Fruit fly (Drosophila melanogaster): ENCODE results near the gene Paip2.

Gene Paip2

DNA sequence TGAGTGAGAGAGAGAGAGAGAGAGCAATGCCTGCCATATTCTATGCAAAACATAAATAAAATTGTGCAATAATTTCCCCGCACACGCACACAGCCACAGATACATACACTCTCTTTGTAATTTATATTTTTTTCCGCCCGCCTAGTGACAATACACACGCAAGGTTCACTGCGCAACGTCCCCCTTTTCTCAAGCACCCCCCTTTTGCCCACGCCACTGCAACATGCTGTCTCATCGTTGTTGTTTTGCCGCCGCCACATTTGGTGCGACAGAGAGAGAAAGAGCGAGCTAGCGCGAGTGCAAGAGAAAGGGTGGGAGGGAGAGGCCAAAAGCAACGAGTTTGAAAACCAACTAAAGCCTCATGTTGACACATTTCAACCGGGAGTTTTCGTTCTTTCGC is 31.8 kb downstream of the Paip2 start (continued):
- TF ChIP-seq Lpt (GFP tag; optimal IDR thresholded peaks at IDR 0.05) (no peak), CG9215 (GFP tag; IDR thresholded peaks at IDR 0.05) (peak; percentile 23; the same call in 1 of the 2 replicates), Fer1 (GFP tag; optimal IDR thresholded peaks at IDR 0.05) (peak; percentile 50), Sry-δ (GFP tag; optimal IDR thresholded peaks at IDR 0.05) (peak; percentile 30), CG8924 (tag; optimal IDR thresholded peaks at IDR 0.05) (peak; percentile 65), Hey (tag; optimal IDR thresholded peaks at IDR 0.05) (peak; percentile 12), pros (GFP tag; optimal IDR thresholded peaks at IDR 0.05) (peak; percentile 29), CG12236 (GFP tag; optimal IDR thresholded peaks at IDR 0.05) (no peak), Dad (GFP tag; optimal IDR thresholded peaks at IDR 0.05) (peak; percentile 31), chn (GFP tag; optimal IDR thresholded peaks at IDR 0.05) (peak; percentile 72), Lhr (GFP tag; optimal IDR thresholded peaks at IDR 0.05) (no peak), peb (GFP tag; IDR thresholded peaks at IDR 0.05) (no peak; the same call in 1 of the 2 replicates), esg (GFP tag; conservative IDR thresholded peaks at IDR 0.05) (peak; percentile 51), prd (optimal IDR thresholded peaks at IDR 0.05) (no peak), prd (GFP tag; IDR thresholded peaks at IDR 0.05) (peak; percentile 72), grau (tag; optimal IDR thresholded peaks at IDR 0.05) (peak; percentile 52), seq (GFP tag; IDR thresholded peaks at IDR 0.05) (no peak), CG3847 (GFP tag; IDR thresholded peaks at IDR 0.05) (peak; percentile 52), otp (GFP tag; IDR thresholded peaks at IDR 0.05) (peak; percentile 66; the same call in 1 of the 3 replicates), Hr39 (optimal IDR thresholded peaks at IDR 0.05) (no peak), slbo (GFP tag; IDR thresholded peaks at IDR 0.05) (peak; percentile 84), CG4617 (GFP tag; optimal IDR thresholded peaks at IDR 0.05; ENCODE audit: borderline replicate concordance) (no peak), Fer2 (tag; optimal IDR thresholded peaks at IDR 0.05) (no peak), crp (GFP tag; optimal IDR thresholded peaks at IDR 0.05) (no peak), CG13775 (GFP tag; optimal IDR thresholded peaks at IDR 0.05) (peak; percentile 41), dan (GFP tag; IDR thresholded peaks at IDR 0.05) (no peak), chinmo (GFP tag; IDR thresholded peaks at IDR 0.05; ENCODE audit: partially characterized antibody) (0 out of 4 replicates have a peak, but pooled peaks have one; percentile 67), CG11398 (GFP tag; optimal IDR thresholded peaks at IDR 0.05) (no peak), CG14050 (GFP tag; IDR thresholded peaks at IDR 0.05) (peak; percentile 55), CG6689 (GFP tag; IDR thresholded peaks at IDR 0.05) (peak; percentile 53; the same call in 1 of the 2 replicates), CG1233 (GFP tag; optimal IDR thresholded peaks at IDR 0.05) (peak; percentile 66), kah (GFP tag; optimal IDR thresholded peaks at IDR 0.05) (no peak), CG6683 (GFP tag; optimal IDR thresholded peaks at IDR 0.05) (no peak), schlank (tag; optimal IDR thresholded peaks at IDR 0.05) (peak; percentile 29), twi (tag; optimal IDR thresholded peaks at IDR 0.05) (peak; percentile 18), HLH54F (GFP tag; optimal IDR thresholded peaks at IDR 0.05) (peak; percentile 55), Kr (GFP tag; optimal IDR thresholded peaks at IDR 0.05) (no peak), Blimp-1 (GFP tag; optimal IDR thresholded peaks at IDR 0.05) (peak; percentile 1), Aef1 (GFP tag; IDR thresholded peaks at IDR 0.05) (peak; percentile 91), Abd-B (GFP tag; optimal IDR thresholded peaks at IDR 0.05) (peak; percentile 53), CG8765 (GFP tag; IDR thresholded peaks at IDR 0.05) (peak; percentile 60; the same call in 1 of the 2 replicates), aop (GFP tag; IDR thresholded peaks at IDR 0.05) (0 out of 2 replicates have a peak, but pooled peaks have one; percentile 48), ab (GFP tag; optimal IDR thresholded peaks at IDR 0.05) (peak; percentile 31), fd102C (GFP tag; optimal IDR thresholded peaks at IDR 0.05) (no peak), NK7.1 (GFP tag; optimal IDR thresholded peaks at IDR 0.05) (peak; percentile 59), CG6791 (GFP tag; IDR thresholded peaks at IDR 0.05; ENCODE audit: partially characterized antibody) (0 out of 3 replicates have a peak, but pooled peaks have one; percentile 11), h (optimal IDR thresholded peaks at IDR 0.05) (no peak), CG10274 (GFP tag; optimal IDR thresholded peaks at IDR 0.05) (no peak), CG6765 (GFP tag; optimal IDR thresholded peaks at IDR 0.05) (peak; percentile 46), CG13424 (tag; optimal IDR thresholded peaks at IDR 0.05) (peak; percentile 54), caup (GFP tag; optimal IDR thresholded peaks at IDR 0.05; ENCODE audit: severe bottlenecking) (peak; percentile 53)
